Fruit fly (Drosophila melanogaster): ENCODE results near the gene CG14218.

- TF ChIP-seq CG32264 (GFP tag; optimal IDR thresholded peaks at IDR 0.05) = no peak
- TF ChIP-seq CrebA (GFP tag; optimal IDR thresholded peaks at IDR 0.05; ENCODE audit: borderline replicate concordance) = no peak
- TF ChIP-seq psq (GFP tag; optimal IDR thresholded peaks at IDR 0.05) = no peak
- TF ChIP-seq usp (GFP tag; optimal IDR thresholded peaks at IDR 0.05) = no peak
These were observed 1.5 kb upstream of the CG14218 start, which contains the start of gene CG14204 for dm6 chrX:19583317-19583716.

All from whole organism, wandering third instar larva.